Fruit fly (Drosophila melanogaster) ovary, adult (tissue): ENCODE data around the gene CG15130.
"Not testable (repeated sequence)": the region's sequence is repeated elsewhere in the genome, so short reads cannot be mapped to it uniquely, and the experiment has no call there.

Experiments
- CG17801 ChIP-seq: fragments of 200-800 bp; optimal IDR thresholded peaks from 2 replicates; lab custom pipeline; 2019; ENCODE audit warnings: missing biosample characterization, mild to moderate bottlenecking, missing genetic modification characterization, moderate library complexity; ENCODE audit not compliant: partially characterized antibody

Gene CG15130

dm6 chr2L:20424560-20424959 is at the start of gene CG15130:
Gene CG15130 (minus strand): TSS chr2L:20424660.
- no peak for TF ChIP-seq CG17801

DNA sequence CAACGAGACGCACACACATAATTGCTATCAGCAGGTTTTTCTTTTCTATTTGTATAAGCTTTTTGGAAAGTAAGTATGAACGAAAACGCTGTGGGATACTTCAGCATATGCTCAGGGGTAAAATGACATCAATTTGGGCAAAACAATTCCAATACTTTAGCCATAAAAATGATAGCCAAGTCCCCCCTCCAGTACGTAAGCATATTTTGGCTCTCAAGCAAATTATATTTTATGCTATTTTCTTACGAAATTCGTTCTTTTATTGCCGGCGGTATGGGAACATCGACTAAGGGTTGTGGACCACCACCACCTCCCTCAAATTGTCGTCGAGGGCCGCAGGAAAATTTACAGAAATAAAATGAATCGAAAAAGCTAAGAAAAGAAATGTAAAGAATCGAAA is 48.8 kb upstream of the CG15130 start, which contains the start of gene CG43233:
CG43233 (minus strand) TSS at position 101 of the 400 bp plus-strand sequence.
- TF ChIP-seq CG17801, result no peak

dm6 chr2L:20464385-20464784 is 39.9 kb upstream of the CG15130 start:
- TF ChIP-seq CG17801, result no peak

DNA sequence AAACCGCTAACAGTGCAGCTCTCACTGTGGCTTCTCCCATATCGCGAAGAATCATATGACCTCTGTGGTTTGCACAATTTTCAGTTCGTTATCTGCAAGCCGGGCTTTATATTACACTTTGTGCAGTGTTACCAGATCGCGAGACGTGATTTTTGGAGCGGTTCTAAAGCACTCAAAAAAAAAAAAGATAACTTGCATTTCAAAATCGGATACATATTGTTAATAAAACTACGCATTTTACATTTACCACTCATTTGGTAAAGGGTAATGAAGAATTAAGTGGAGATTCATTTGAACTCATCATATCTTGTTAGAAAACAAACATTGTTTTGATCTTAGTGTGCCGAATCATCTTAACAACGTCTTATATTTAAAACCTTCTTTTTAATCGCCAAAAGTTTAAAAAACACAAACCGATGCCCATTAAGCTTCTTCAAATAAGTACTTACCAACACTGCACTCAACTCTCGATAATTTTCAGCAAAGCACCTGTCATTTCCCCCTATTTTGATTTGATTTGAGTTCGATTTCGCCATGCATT is 38.9 kb upstream of the CG15130 start, which contains the start of gene CG2493:
CG2493 (minus strand) TSS at position 129 of the 541 bp plus-strand sequence.
- no peak for TF ChIP-seq CG17801

DNA sequence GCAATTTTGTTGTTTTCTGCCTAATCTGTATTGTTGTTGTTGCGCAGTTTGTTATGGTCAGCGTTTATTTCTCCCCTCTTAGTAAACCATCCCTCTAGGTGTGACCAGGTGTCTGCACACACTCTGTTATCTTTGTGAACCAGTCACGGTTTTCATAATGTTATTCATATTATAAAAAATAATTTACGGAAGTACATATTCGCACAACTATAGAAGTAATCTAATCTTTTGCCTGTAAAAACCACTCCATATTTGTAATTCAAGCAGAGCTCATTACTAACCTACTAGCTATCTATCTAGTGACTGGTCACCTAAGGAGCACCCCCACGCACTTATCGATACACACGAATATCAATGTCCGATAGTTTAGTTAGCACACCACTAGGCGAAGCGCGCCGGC is 34.5 kb upstream of the CG15130 start, which contains the start of the genes CG18858 and Cdc23:
CG18858 (minus strand) TSS at position 101 of the 400 bp plus-strand sequence.
Cdc23 (plus strand) TSS at position 368 of the 400 bp plus-strand sequence.
- not testable (repeated sequence) for TF ChIP-seq CG17801

DNA sequence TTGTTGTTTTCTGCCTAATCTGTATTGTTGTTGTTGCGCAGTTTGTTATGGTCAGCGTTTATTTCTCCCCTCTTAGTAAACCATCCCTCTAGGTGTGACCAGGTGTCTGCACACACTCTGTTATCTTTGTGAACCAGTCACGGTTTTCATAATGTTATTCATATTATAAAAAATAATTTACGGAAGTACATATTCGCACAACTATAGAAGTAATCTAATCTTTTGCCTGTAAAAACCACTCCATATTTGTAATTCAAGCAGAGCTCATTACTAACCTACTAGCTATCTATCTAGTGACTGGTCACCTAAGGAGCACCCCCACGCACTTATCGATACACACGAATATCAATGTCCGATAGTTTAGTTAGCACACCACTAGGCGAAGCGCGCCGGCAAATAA is 25.4 kb upstream of the CG15130 start, which contains the start of the genes CG31683 and CG31687:
CG31683 (minus strand) TSS at position 101 of the 400 bp plus-strand sequence.
CG31687 (plus strand) TSS at position 362 of the 400 bp plus-strand sequence.
- TF ChIP-seq CG17801, result not testable (repeated sequence)

- TF ChIP-seq CG17801, result no peak
Measured at dm6 chr2L:20438474-20438873, 14.0 kb upstream of the CG15130 start.

DNA sequence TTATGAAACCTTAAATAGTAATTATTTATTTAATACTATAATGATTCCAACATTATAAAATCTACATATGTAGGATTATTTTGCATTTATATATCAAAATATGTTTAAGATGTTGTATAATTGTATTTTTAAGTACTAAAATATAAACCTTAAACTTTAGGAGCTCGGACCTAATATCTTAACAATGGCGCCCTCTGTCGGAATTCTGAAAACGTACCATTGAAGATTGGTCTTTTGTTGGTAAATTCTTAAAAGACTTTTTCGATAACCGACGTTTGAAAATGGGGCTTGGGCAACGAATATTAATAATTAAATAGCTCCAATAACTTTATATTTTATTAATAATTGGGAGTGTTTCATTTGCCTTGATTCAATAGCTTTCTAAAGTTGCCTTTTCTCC is 13.4 kb upstream of the CG15130 start:
- no peak for TF ChIP-seq CG17801

DNA sequence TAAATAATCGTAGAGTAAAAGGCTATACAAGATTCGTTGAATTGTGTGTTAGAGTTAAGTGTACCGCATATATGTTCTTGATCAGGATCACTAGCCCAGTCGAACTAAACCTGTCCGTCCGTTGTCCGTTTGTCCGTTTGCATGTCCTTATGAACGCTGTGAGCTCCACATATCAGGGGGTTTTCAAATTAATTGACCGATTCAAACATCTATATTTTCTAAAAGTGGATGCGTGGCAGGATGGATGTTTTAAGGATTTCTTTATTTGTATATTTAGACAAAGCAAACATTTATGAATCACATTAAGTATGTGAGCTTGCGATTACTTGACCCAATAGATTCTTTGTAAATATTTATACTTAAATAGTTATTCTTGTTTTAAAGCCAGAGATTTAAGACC is 10.7 kb upstream of the CG15130 start:
- TF ChIP-seq CG17801, result no peak

DNA sequence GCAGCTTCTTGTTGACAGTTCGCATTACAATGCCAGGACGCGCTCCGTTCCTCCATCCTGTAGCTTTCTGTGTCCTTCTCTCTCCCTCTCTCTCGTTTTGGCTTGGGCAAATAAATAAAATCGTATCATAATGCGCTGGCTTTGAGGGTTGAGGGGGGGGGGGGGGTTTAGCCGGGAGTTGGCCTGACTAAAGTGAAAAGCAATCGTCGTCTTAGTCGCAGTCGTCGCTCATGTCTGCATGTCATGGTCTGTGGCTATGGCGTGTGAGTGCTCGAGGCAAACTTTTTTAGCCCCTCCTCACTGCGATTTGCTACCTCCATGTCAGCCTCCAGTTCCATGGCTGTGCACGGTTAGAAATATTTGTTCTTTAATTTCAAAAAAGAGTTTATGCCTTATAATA is 10.3 kb upstream of the CG15130 start:
- no peak for TF ChIP-seq CG17801

DNA sequence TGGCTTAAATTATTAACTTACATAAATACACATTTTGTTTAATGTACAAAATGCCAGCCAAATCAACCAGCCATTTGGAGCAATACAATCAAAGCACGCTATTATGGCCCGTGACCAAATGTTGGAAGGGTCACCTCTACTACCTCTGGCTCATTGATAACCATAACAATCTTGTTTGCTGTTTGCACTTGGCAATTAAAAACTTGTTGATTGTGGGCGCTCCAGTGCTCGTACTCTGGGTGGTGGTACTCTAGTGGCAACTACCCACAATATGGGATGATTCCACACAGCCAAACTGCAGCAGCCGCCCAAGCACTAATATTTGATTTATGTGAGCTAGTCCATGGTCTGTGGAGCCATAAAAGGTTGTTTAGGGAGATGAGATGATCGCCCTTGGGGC is 6.8 kb upstream of the CG15130 start:
- TF ChIP-seq CG17801, result no peak

- TF ChIP-seq CG17801, result no peak
Measured at dm6 chr2L:20429458-20429857, 5.0 kb upstream of the CG15130 start.

dm6 chr2L:20428756-20429408 is 4.4 kb upstream of the CG15130 start:
- peak; percentile 68 for TF ChIP-seq CG17801

- TF ChIP-seq CG17801, result no peak
Measured at dm6 chr2L:20428382-20428755, 3.9 kb upstream of the CG15130 start.

- no peak for TF ChIP-seq CG17801
Measured at dm6 chr2L:20427401-20427800, 2.9 kb upstream of the CG15130 start.

dm6 chr2L:20425854-20426396 is 1.5 kb upstream of the CG15130 start, which contains the start of gene CG31688:
Gene CG31688 (plus strand): TSS chr2L:20426199.
- TF ChIP-seq CG17801, result no peak

DNA sequence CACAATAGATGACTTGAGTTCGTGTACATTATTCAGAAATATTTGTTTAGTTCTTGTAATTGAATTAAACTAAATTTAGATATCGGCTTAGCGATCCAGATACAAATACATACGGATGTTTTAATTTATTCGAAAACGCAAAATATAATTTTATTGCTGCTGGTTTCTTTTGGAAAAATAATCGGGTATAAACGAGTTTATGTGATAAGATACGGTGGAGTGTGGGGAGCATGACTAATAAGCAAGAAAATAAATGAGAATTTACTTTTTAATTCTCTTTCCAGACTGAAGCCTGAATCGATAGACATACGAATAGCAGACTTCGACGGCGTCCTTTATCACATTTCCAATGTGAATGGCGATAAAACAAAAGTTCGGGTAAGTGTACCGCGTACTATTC is 4.4 kb downstream of the CG15130 start:
- no peak for TF ChIP-seq CG17801
